Worm (Caenorhabditis elegans) whole organism, late embryonic: ENCODE results near the gene ifo-1.

ENCODE experiments used
- C38D4.7 ChIP-seq: fragments of 200-800 bp; sonication (Bioruptor generic); optimal IDR thresholded peaks from 2 replicates; lab custom pipeline; 2018; ENCODE audit warnings: mild to moderate bottlenecking, missing genetic modification characterization, moderate library complexity, missing compliant biosample characterization
- ama-1 ChIP-seq: fragments of 150-350 bp; optimal IDR thresholded peaks from 2 replicates; lab custom pipeline; 2014
- lim-6 ChIP-seq: sonication (generic microtip); optimal IDR thresholded peaks from 2 replicates; lab custom pipeline; 2016; ENCODE audit warnings: missing genetic modification characterization, missing compliant biosample characterization
- odd-2 ChIP-seq: sonication (generic microtip); optimal IDR thresholded peaks from 2 replicates; lab custom pipeline; 2017; ENCODE audit warnings: antibody characterized with exemption, mild to moderate bottlenecking, missing genetic modification characterization, missing compliant biosample characterization
- pqm-1 ChIP-seq: sonication (generic microtip); optimal IDR thresholded peaks from 2 replicates; lab custom pipeline; 2016; ENCODE audit warnings: missing genetic modification characterization, missing compliant biosample characterization

ce11 chrIV:7305325-7305724, 21.1 kb downstream of the ifo-1 start, which contains the start of gene npr-27:
- TF ChIP-seq odd-2 (tag; lab: Kevin White, UChicago) (no peak), pqm-1 (tag; lab: Kevin White, UChicago) (no peak), lim-6 (tag; lab: Kevin White, UChicago) (no peak), ama-1 (lab: Kevin White, UChicago) (no peak), C38D4.7 (GFP tag; lab: Kevin White, UChicago) (no peak)
